Worm (Caenorhabditis elegans) whole organism, young adult: ENCODE measurements around the gene F21C10.1.

Experiments used
- B0019.2 ChIP-seq: fragments of 200-800 bp; sonication (Bioruptor generic); conservative IDR thresholded peaks from 2 replicates; pipeline ENCODE4 v1.3.6; 2022; ENCODE audit warnings: missing genetic modification reagents, missing genetic modification characterization, missing compliant biosample characterization
- B0261.1 ChIP-seq: sonication (generic microtip); optimal IDR thresholded peaks from 2 replicates; lab custom pipeline; 2016; ENCODE audit warnings: mild to moderate bottlenecking, missing genetic modification characterization, moderate library complexity, missing compliant biosample characterization
- B0336.3 ChIP-seq: fragments of 200-800 bp; sonication (Bioruptor generic); IDR thresholded peaks from 2 replicates; pipeline ENCODE4 v1.3.6; 2022; ENCODE audit warnings: missing genetic modification characterization, missing compliant biosample characterization
- C06A6.2 ChIP-seq: fragments of 200-800 bp; sonication (Bioruptor generic); conservative IDR thresholded peaks from 2 replicates; pipeline ENCODE4 v1.3.6; 2022; ENCODE audit warnings: missing genetic modification characterization, missing compliant biosample characterization
- C17E4.6 ChIP-seq: fragments of 200-800 bp; sonication (Bioruptor generic); IDR thresholded peaks from 2 replicates; pipeline ENCODE4 v1.3.6; 2022; ENCODE audit warnings: missing genetic modification reagents, missing genetic modification characterization, missing compliant biosample characterization
- F37B4.10 ChIP-seq: fragments of 200-800 bp; sonication (Bioruptor generic); IDR thresholded peaks from 2 replicates; pipeline ENCODE4 v1.3.6; 2022; ENCODE audit warnings: missing genetic modification characterization, missing compliant biosample characterization
- F55B11.4 ChIP-seq: sonication (generic microtip); optimal IDR thresholded peaks from 2 replicates; lab custom pipeline; 2016; ENCODE audit warnings: missing compliant biosample characterization, missing genetic modification characterization, borderline replicate concordance; ENCODE audit not compliant: insufficient read depth
- K11D2.4 ChIP-seq: fragments of 200-800 bp; sonication (Bioruptor generic); IDR thresholded peaks from 2 replicates; pipeline ENCODE4 v1.3.6; 2022; ENCODE audit warnings: missing genetic modification reagents, missing genetic modification characterization, missing compliant biosample characterization
- T26A5.8 ChIP-seq: sonication (generic microtip); optimal IDR thresholded peaks from 2 replicates; lab custom pipeline; 2016; ENCODE audit warnings: missing genetic modification characterization, missing compliant biosample characterization
- Y53G8AR.9 ChIP-seq: fragments of 200-800 bp; sonication (Bioruptor generic); conservative IDR thresholded peaks from 2 replicates; pipeline ENCODE4 v1.3.6; 2022; ENCODE audit warnings: missing genetic modification reagents, missing genetic modification characterization, missing compliant biosample characterization
- Y79H2A.3 ChIP-seq: fragments of 200-800 bp; sonication (Bioruptor generic); conservative IDR thresholded peaks from 2 replicates; pipeline ENCODE4 v1.3.6; 2022; ENCODE audit warnings: missing genetic modification reagents, missing genetic modification characterization, missing compliant biosample characterization
- ama-1 ChIP-seq, 3 experiments: fragments of 150-350 bp in 1 of 3; sonication (generic microtip) in 2 of 3; optimal IDR thresholded peaks; 2 replicates each; lab custom pipeline; 2014 to 2018; ENCODE audit warnings: missing biosample characterization in 2 of 3, missing genetic modification characterization in 2 of 3, missing genetic modification reagents in 2 of 3
- attf-5 ChIP-seq: fragments of 200-800 bp; sonication (Bioruptor generic); optimal IDR thresholded peaks from 2 replicates; lab custom pipeline; 2018; ENCODE audit warnings: mild to moderate bottlenecking, missing genetic modification characterization, missing compliant biosample characterization
- bed-1 ChIP-seq: fragments of 200-800 bp; sonication (Bioruptor generic); IDR thresholded peaks from 2 replicates; pipeline ENCODE4 v1.3.6; 2022; ENCODE audit warnings: missing genetic modification reagents, missing genetic modification characterization, missing compliant biosample characterization
- bed-2 ChIP-seq: fragments of 200-800 bp; sonication (Bioruptor generic); IDR thresholded peaks from 2 replicates; pipeline ENCODE4 v1.3.6; 2022; ENCODE audit warnings: missing genetic modification reagents, missing genetic modification characterization, missing compliant biosample characterization
- ccch-3 ChIP-seq: fragments of 200-800 bp; sonication (Bioruptor generic); optimal IDR thresholded peaks from 2 replicates; lab custom pipeline; 2018; ENCODE audit warnings: mild to moderate bottlenecking, missing genetic modification characterization, missing compliant biosample characterization
- cebp-1 ChIP-seq, 2 experiments: fragments of 200-800 bp in 1 of 2; sonication (Bioruptor generic) in 1 of 2; sonication (generic microtip) in 1 of 2; IDR thresholded peaks in 1 of 2; optimal IDR thresholded peaks in 1 of 2; 2 replicates each; pipeline versions ENCODE4 v1.3.6 to Lab custom; 2017 to 2022; ENCODE audit warnings: missing compliant biosample characterization in 2 of 2, missing genetic modification characterization in 2 of 2, mild to moderate bottlenecking in 1 of 2, missing genetic modification reagents in 1 of 2, moderate library complexity in 1 of 2
- ceh-27 ChIP-seq: fragments of 200-800 bp; sonication (Bioruptor generic); optimal IDR thresholded peaks from 2 replicates; lab custom pipeline; 2018; ENCODE audit warnings: mild to moderate bottlenecking, missing genetic modification characterization, moderate library complexity, missing compliant biosample characterization
- ceh-40 ChIP-seq: fragments of 200-800 bp; sonication (Bioruptor generic); IDR thresholded peaks from 2 replicates; pipeline ENCODE4 v1.3.6; 2022; ENCODE audit warnings: missing genetic modification characterization, missing compliant biosample characterization
- ceh-91 ChIP-seq: fragments of 200-800 bp; sonication (Bioruptor generic); IDR thresholded peaks from 2 replicates; pipeline ENCODE4 v1.3.6; 2022; ENCODE audit warnings: missing genetic modification reagents, missing genetic modification characterization, missing compliant biosample characterization
- die-1 ChIP-seq: sonication (generic microtip); optimal IDR thresholded peaks from 2 replicates; lab custom pipeline; 2016; ENCODE audit warnings: missing genotype, mild to moderate bottlenecking, missing genetic modification characterization, missing compliant biosample characterization
- dox-1 ChIP-seq: fragments of 200-800 bp; sonication (Bioruptor generic); IDR thresholded peaks from 2 replicates; pipeline ENCODE4 v1.3.6; 2022; ENCODE audit warnings: missing genetic modification reagents, missing genetic modification characterization, missing compliant biosample characterization
- dpff-1 ChIP-seq: sonication (generic microtip); optimal IDR thresholded peaks from 2 replicates; lab custom pipeline; 2017; ENCODE audit warnings: mild to moderate bottlenecking, missing genetic modification characterization, missing compliant biosample characterization
- efl-1 ChIP-seq: fragments of 150-350 bp; optimal IDR thresholded peaks from 2 replicates; lab custom pipeline; 2014; ENCODE audit warnings: missing biosample characterization, missing genetic modification reagents, missing genetic modification characterization
- egl-18 ChIP-seq: fragments of 200-800 bp; sonication (Bioruptor generic); IDR thresholded peaks from 2 replicates; pipeline ENCODE4 v1.3.6; 2022; ENCODE audit warnings: missing genetic modification reagents, missing genetic modification characterization, missing compliant biosample characterization
- ets-4 ChIP-seq: fragments of 200-800 bp; sonication (Bioruptor generic); optimal IDR thresholded peaks from 2 replicates; lab custom pipeline; 2018; ENCODE audit warnings: mild to moderate bottlenecking, missing genetic modification characterization, missing compliant biosample characterization
- gei-17 ChIP-seq: fragments of 200-800 bp; sonication (Bioruptor generic); optimal IDR thresholded peaks from 2 replicates; lab custom pipeline; 2018; ENCODE audit warnings: mild to moderate bottlenecking, missing genetic modification characterization, missing compliant biosample characterization
- hsf-1 ChIP-seq: fragments of 200-800 bp; sonication (Bioruptor generic); IDR thresholded peaks from 2 replicates; pipeline ENCODE4 v1.3.6; 2022; ENCODE audit warnings: missing genetic modification reagents, missing genetic modification characterization, missing compliant biosample characterization
- lin-35 ChIP-seq, 3 experiments: fragments of 150-350 bp in 2 of 3; sonication (generic microtip) in 1 of 3; optimal IDR thresholded peaks; 2 replicates each; lab custom pipeline; 2014 to 2018; ENCODE audit warnings: missing biosample characterization in 3 of 3, missing genetic modification characterization in 3 of 3, missing genetic modification reagents in 3 of 3
- lin-54 ChIP-seq: fragments of 200-800 bp; sonication (Bioruptor generic); optimal IDR thresholded peaks from 2 replicates; lab custom pipeline; 2018; ENCODE audit warnings: mild to moderate bottlenecking, missing genetic modification characterization, missing compliant biosample characterization
- lir-1 ChIP-seq: fragments of 200-800 bp; sonication (Bioruptor generic); conservative IDR thresholded peaks from 2 replicates; pipeline ENCODE4 v1.3.6; 2022; ENCODE audit warnings: missing genetic modification reagents, missing genetic modification characterization, missing compliant biosample characterization
- lsl-1 ChIP-seq: fragments of 200-800 bp; sonication (Bioruptor generic); optimal IDR thresholded peaks from 2 replicates; lab custom pipeline; 2018; ENCODE audit warnings: mild to moderate bottlenecking, missing genetic modification characterization, moderate library complexity, missing compliant biosample characterization
- nfyb-1 ChIP-seq: fragments of 200-800 bp; sonication (Bioruptor generic); IDR thresholded peaks from 2 replicates; pipeline ENCODE4 v1.3.6; 2022; ENCODE audit warnings: missing genetic modification reagents, missing genetic modification characterization, missing compliant biosample characterization
- nhr-27 ChIP-seq: fragments of 200-800 bp; sonication (Bioruptor generic); optimal IDR thresholded peaks from 2 replicates; lab custom pipeline; 2018; ENCODE audit warnings: mild to moderate bottlenecking, missing genetic modification characterization, moderate library complexity, missing compliant biosample characterization
- nhr-90 ChIP-seq: sonication (generic microtip); optimal IDR thresholded peaks from 2 replicates; lab custom pipeline; 2016; ENCODE audit warnings: missing genotype, mild to moderate bottlenecking, missing genetic modification characterization, missing compliant biosample characterization
- repo-1 ChIP-seq: sonication (generic microtip); optimal IDR thresholded peaks from 2 replicates; lab custom pipeline; 2017; ENCODE audit warnings: mild to moderate bottlenecking, missing genetic modification characterization, missing compliant biosample characterization
- sdz-38 ChIP-seq: sonication (generic microtip); optimal IDR thresholded peaks from 2 replicates; lab custom pipeline; 2016; ENCODE audit warnings: missing genotype, missing genetic modification characterization, missing compliant biosample characterization
- snpc-3.4 ChIP-seq: sonication (generic microtip); optimal IDR thresholded peaks from 2 replicates; lab custom pipeline; 2017; ENCODE audit warnings: missing genetic modification characterization, mild to moderate bottlenecking, missing compliant biosample characterization, antibody characterized with exemption, moderate library complexity, missing genotype, missing genetic modification reagents
- snpc-4 ChIP-seq, 5 experiments: fragments of 150-350 bp in 1 of 5; sonication (generic microtip) in 4 of 5; optimal IDR thresholded peaks; 2 replicates each; lab custom pipeline; 2014 to 2018; ENCODE audit warnings: missing genetic modification characterization in 5 of 5, missing biosample characterization in 3 of 5, antibody characterized with exemption in 2 of 5, mild to moderate bottlenecking in 2 of 5, missing compliant biosample characterization in 2 of 5, missing genotype in 2 of 5, moderate library complexity in 2 of 5, missing genetic modification reagents in 1 of 5
- somi-1 ChIP-seq: fragments of 200-800 bp; sonication (Bioruptor generic); optimal IDR thresholded peaks from 2 replicates; lab custom pipeline; 2018; ENCODE audit warnings: mild to moderate bottlenecking, missing genetic modification characterization, missing compliant biosample characterization
- tbp1 ChIP-seq: fragments of 200-800 bp; sonication (Bioruptor generic); optimal IDR thresholded peaks from 2 replicates; lab custom pipeline; 2018; ENCODE audit warnings: mild to moderate bottlenecking, missing genetic modification characterization, missing compliant biosample characterization
- tbx-9 ChIP-seq: sonication (generic microtip); optimal IDR thresholded peaks from 2 replicates; lab custom pipeline; 2016; ENCODE audit warnings: borderline replicate concordance, missing genetic modification characterization, inconsistent platforms, missing compliant biosample characterization
- zim-3 ChIP-seq: sonication (generic microtip); optimal IDR thresholded peaks from 2 replicates; lab custom pipeline; 2017; ENCODE audit warnings: mild to moderate bottlenecking, missing genetic modification characterization, moderate library complexity, missing compliant biosample characterization
- ztf-22 ChIP-seq: fragments of 200-800 bp; sonication (Bioruptor generic); optimal IDR thresholded peaks from 2 replicates; lab custom pipeline; 2018; ENCODE audit warnings: mild to moderate bottlenecking, missing genetic modification characterization, moderate library complexity, missing compliant biosample characterization
- ztf-6 ChIP-seq: fragments of 200-800 bp; sonication (Bioruptor generic); IDR thresholded peaks from 2 replicates; pipeline ENCODE4 v1.3.6; 2022; ENCODE audit warnings: missing genetic modification reagents, missing genetic modification characterization, missing compliant biosample characterization

The F21C10.1 gene

DNA sequence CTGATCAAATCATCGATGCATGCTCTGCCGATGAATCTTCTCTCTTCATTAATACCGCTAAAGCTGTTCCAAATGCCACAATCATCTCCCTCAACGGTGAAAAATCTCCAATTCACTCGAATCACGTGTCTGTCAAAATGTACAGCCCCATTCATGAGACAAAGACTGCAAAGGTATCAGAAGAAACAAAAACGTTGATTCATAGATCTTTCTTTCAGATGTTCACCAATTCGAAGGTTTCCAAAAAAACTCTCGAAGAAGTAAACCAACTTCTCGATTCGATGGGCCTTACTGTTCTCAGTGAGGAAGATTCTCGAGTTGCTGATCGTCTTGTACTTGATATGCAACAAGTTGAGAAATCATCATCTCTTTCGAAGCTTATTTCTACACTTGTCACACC lies 35.5 kb upstream of the F21C10.1 start (continued):
- no peak for TF ChIP-seq Y79H2A.3 (GFP tag; lab: Robert Waterston, UW)
- no peak for TF ChIP-seq die-1 (tag; lab: Kevin White, UChicago)
- TF ChIP-seq somi-1 (GFP tag; lab: Kevin White, UChicago) = no peak
- TF ChIP-seq ztf-6 (GFP tag; lab: Robert Waterston, UW) = no peak
- TF ChIP-seq egl-18 (GFP tag; lab: Robert Waterston, UW) = no peak
- TF ChIP-seq C17E4.6 = no peak
- TF ChIP-seq nhr-90 (tag; lab: Kevin White, UChicago) = no peak

DNA sequence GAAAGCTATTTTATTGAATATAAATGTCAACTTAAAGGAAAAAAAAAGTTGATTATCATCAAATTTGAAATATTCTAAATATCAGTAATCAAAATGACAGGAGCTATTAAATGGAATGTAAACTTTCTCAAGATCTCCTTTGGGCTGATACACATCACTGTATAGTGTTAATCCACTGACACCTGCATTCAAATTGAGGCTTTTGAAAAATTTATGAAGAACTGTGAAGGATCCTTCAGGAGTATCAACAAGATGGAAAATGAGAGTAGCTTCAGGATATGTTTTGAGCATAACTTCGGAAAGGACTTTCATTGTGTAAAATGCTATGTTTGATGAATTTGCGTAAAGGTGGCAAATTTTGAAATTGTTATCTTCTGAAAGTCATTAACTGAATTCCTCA lies 34.9 kb upstream of the F21C10.1 start:
- TF ChIP-seq cebp-1 (GFP tag; IDR thresholded peaks at IDR 0.05; lab: Robert Waterston, UW) = no peak
- TF ChIP-seq cebp-1 (tag; optimal IDR thresholded peaks at IDR 0.05; lab: Kevin White, UChicago) = peak; percentile 57
- TF ChIP-seq F37B4.10 (GFP tag; lab: Robert Waterston, UW) = no peak
- no peak for TF ChIP-seq nhr-27
- TF ChIP-seq lin-54 (GFP tag; lab: Kevin White, UChicago) = no peak
- peak; percentile 28; the same call in 1 of the 2 replicates for TF ChIP-seq nfyb-1 (GFP tag; lab: Robert Waterston, UW)
- no peak for TF ChIP-seq dox-1
- TF ChIP-seq Y53G8AR.9 (GFP tag; lab: Robert Waterston, UW) = peak; percentile 38; the same call in 1 of the 2 replicates
- no peak for TF ChIP-seq lsl-1 (GFP tag; lab: Kevin White, UChicago)
- no peak for TF ChIP-seq ceh-27 (GFP tag; lab: Kevin White, UChicago)
- no peak for TF ChIP-seq B0261.1
- no peak for TF ChIP-seq ceh-40 (GFP tag; lab: Robert Waterston, UW)
- TF ChIP-seq sdz-38 (tag; lab: Kevin White, UChicago) = no peak
- TF ChIP-seq snpc-4 (GFP tag; optimal IDR thresholded peaks at IDR 0.05; lab: Kevin White, UChicago) = no peak
- no peak for TF ChIP-seq snpc-4 (tag; optimal IDR thresholded peaks at IDR 0.05; lab: Kevin White, UChicago)
- TF ChIP-seq ama-1 (optimal IDR thresholded peaks at IDR 0.05; lab: Kevin White, UChicago) = peak; percentile 38
- TF ChIP-seq ama-1 (GFP tag; optimal IDR thresholded peaks at IDR 0.05; lab: Kevin White, UChicago) = no peak
- TF ChIP-seq ccch-3 (GFP tag; lab: Kevin White, UChicago) = no peak
- TF ChIP-seq B0019.2 = no peak
- TF ChIP-seq Y79H2A.3 (GFP tag; lab: Robert Waterston, UW) = 0 out of 2 replicates have a peak, but pooled peaks have one; percentile 35
- no peak for TF ChIP-seq F55B11.4 (tag; lab: Kevin White, UChicago)
- TF ChIP-seq egl-18 (GFP tag; lab: Robert Waterston, UW) = no peak
- peak; percentile 20; the same call in 1 of the 2 replicates for TF ChIP-seq hsf-1 (GFP tag; lab: Robert Waterston, UW)
- TF ChIP-seq lir-1 (GFP tag; lab: Robert Waterston, UW) = no peak
- no peak for TF ChIP-seq ztf-22 (GFP tag; lab: Kevin White, UChicago)
- TF ChIP-seq tbp1 (GFP tag; lab: Kevin White, UChicago) = peak; percentile 12
- no peak for TF ChIP-seq gei-17 (GFP tag; lab: Kevin White, UChicago)
- TF ChIP-seq bed-2 (GFP tag; lab: Robert Waterston, UW) = no peak
- no peak for TF ChIP-seq efl-1 (GFP tag; lab: Kevin White, UChicago)
- no peak for TF ChIP-seq repo-1 (tag; lab: Kevin White, UChicago)
- TF ChIP-seq K11D2.4 = no peak; the same call in 1 of the 2 replicates
- no peak for TF ChIP-seq ceh-91
- TF ChIP-seq tbx-9 (tag; lab: Kevin White, UChicago) = no peak
- 0 out of 2 replicates have a peak, but pooled peaks have one; percentile 11 for TF ChIP-seq C06A6.2 (GFP tag; lab: Robert Waterston, UW)
- TF ChIP-seq dpff-1 (tag; lab: Kevin White, UChicago) = no peak
- TF ChIP-seq T26A5.8 (tag; lab: Kevin White, UChicago) = no peak
- TF ChIP-seq B0336.3 = peak; percentile 27; the same call in 1 of the 2 replicates
- no peak for TF ChIP-seq bed-1 (GFP tag; lab: Robert Waterston, UW)
- TF ChIP-seq lin-35 (GFP tag; optimal IDR thresholded peaks at IDR 0.05; lab: Kevin White, UChicago) = no peak
- TF ChIP-seq zim-3 (tag; lab: Kevin White, UChicago) = no peak
- no peak for TF ChIP-seq snpc-3.4
- no peak for TF ChIP-seq ets-4 (GFP tag; lab: Kevin White, UChicago)
- TF ChIP-seq attf-5 (GFP tag; lab: Kevin White, UChicago) = no peak
